Fruit fly (Drosophila melanogaster): ENCODE results near the gene Xrcc2.

DNA sequence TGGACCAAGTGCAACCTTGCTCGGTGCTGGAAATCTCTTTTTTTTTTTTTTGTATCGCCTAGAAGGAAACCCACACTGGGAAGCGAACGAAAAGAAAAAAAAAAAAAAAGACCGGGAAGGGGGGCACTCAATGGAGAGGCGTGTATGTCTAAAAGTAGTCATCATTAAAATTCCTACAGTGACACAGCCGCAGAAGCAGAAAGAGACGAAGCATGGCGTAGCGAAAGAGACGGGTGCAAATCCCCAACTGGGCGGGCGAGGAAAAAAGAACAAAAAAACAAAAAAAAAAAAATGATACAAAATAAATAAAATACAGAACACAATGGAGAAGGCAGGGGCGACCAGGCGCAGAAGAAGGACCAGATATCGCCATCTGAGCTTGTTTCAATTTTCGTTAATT lies 44.8 kb downstream of the Xrcc2 start:
- TF ChIP-seq CG14711 (tag; optimal IDR thresholded peaks at IDR 0.05) = no peak
- TF ChIP-seq Clk (GFP tag; optimal IDR thresholded peaks at IDR 0.05) = no peak
- TF ChIP-seq Hr96 (GFP tag; optimal IDR thresholded peaks at IDR 0.05) = no peak
- no peak for TF ChIP-seq CG11617 (GFP tag; optimal IDR thresholded peaks at IDR 0.05)
- no peak for TF ChIP-seq toe (GFP tag; optimal IDR thresholded peaks at IDR 0.05)
- no peak for TF ChIP-seq cic (GFP tag; optimal IDR thresholded peaks at IDR 0.05)
- no peak for TF ChIP-seq bab1 (GFP tag; optimal IDR thresholded peaks at IDR 0.05)
- TF ChIP-seq CG1620 (GFP tag; optimal IDR thresholded peaks at IDR 0.05) = no peak
- TF ChIP-seq pad (GFP tag; optimal IDR thresholded peaks at IDR 0.05) = no peak
- TF ChIP-seq CG33017 (tag; optimal IDR thresholded peaks at IDR 0.05) = no peak
- TF ChIP-seq tj (GFP tag; optimal IDR thresholded peaks at IDR 0.05) = no peak
